In the genomic region with DNA sequence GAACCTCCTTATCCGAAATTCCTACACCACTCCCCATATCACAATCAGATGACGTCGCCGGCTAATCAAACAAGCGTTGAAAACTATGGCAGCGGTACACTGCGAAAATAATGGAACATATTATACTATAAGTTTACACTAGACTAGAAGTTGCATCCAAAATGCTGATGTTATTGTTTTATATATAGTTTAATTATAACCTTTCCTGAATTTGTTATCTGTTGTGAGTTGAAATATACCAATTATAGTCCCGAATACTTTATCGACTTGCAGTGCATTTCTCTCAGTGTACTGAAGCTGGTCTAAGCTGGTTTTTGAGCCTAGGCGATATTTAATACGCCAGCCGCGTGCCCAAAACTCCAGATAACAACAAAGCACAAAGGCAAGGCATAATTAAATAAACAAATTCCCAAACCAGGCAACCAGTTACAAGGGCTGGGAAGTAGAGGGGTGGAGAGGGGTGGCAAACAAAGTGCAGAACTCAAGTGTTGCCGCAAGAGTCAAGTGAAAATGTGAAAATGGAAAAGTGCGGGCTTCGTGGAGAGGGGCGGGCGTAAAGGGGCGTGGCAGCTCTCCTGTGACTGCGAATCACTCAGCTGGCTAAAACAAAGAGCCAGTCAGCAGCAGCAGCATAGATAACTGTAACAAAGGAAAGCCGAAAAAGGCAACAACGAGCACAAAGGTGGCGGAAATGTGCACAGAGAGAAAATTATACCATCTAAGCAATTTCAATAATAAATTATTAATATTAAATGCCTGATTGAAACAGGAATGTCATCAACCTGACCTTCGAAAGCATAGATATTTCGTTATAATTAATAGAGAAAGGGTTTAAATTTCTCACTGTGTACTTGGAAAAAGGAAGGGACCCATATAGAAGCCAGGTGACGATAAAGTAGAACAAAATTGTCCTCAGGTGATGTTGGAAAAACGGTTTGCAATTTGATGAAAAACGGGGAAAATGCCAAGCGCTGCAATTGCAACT, we compare ENCODE assay signal across 1 fruit fly cellular context.
TF ChIP-seq lines count a peak whose summit lies in the region.

No protein-coding gene starts in this region.

TF ChIP-seq in whole organism, embryonic, 481 proteins besides CTCF, POLR2A, EP300 and RAD21 (continued from another document and continues in another):
- TF ChIP-seq Eip74EF (GFP tag; optimal IDR thresholded peaks at IDR 0.05; lab: Kevin White, UChicago) (peak in 1 of 2 experiments; percentile 82), CG4730 (GFP tag; IDR thresholded peaks at IDR 0.05; lab: Robert Waterston, UW) (peak; percentile 71), CG11398 (GFP tag; optimal IDR thresholded peaks at IDR 0.05; lab: Kevin White, UChicago) (no peak), slp2 (GFP tag; optimal IDR thresholded peaks at IDR 0.05; lab: Kevin White, UChicago) (peak; percentile 46), CG33213 (GFP tag; optimal IDR thresholded peaks at IDR 0.05; lab: Kevin White, UChicago) (peak; percentile 37), wor (GFP tag; IDR thresholded peaks at IDR 0.05; lab: Robert Waterston, UW) (peak; percentile 60), MBD-R2 (GFP tag; IDR thresholded peaks at IDR 0.05; lab: Robert Waterston, UW) (peak; percentile 50; the same call in 1 of the 2 replicates), caup (GFP tag; optimal IDR thresholded peaks at IDR 0.05; lab: Kevin White, UChicago; ENCODE audit: severe bottlenecking) (peak; percentile 88), Oaz (GFP tag; IDR thresholded peaks at IDR 0.05; lab: Robert Waterston, UW) (peak; percentile 69), Atf-2 (GFP tag; optimal IDR thresholded peaks at IDR 0.05; lab: Kevin White, UChicago) (peak; percentile 34), chm (GFP tag; IDR thresholded peaks at IDR 0.05; lab: Robert Waterston, UW) (peak; percentile 71), NFAT (GFP tag; IDR thresholded peaks at IDR 0.05; lab: Robert Waterston, UW) (peak; percentile 57), Optix (GFP tag; IDR thresholded peaks at IDR 0.05; lab: Robert Waterston, UW) (peak; percentile 42; the same call in 1 of the 3 replicates), Asciz (GFP tag; optimal IDR thresholded peaks at IDR 0.05; lab: Kevin White, UChicago) (peak; percentile 77), ro (GFP tag; IDR thresholded peaks at IDR 0.05; lab: Robert Waterston, UW) (no peak; the same call in 1 of the 2 replicates), danr (GFP tag; IDR thresholded peaks at IDR 0.05; lab: Robert Waterston, UW) (peak; percentile 66), so (GFP tag; IDR thresholded peaks at IDR 0.05; lab: Robert Waterston, UW) (peak; percentile 83), eyg (GFP tag; optimal IDR thresholded peaks at IDR 0.05; lab: Kevin White, UChicago) (no peak), CG8281 (tag; optimal IDR thresholded peaks at IDR 0.05; lab: Kevin White, UChicago) (peak; percentile 64), CG10274 (GFP tag; optimal IDR thresholded peaks at IDR 0.05; lab: Kevin White, UChicago) (peak; percentile 67), CG10147 (GFP tag; optimal IDR thresholded peaks at IDR 0.05; lab: Kevin White, UChicago) (peak; percentile 89), CG14014 (GFP tag; IDR thresholded peaks at IDR 0.05; lab: Robert Waterston, UW) (peak; percentile 87), dan (GFP tag; IDR thresholded peaks at IDR 0.05; lab: Robert Waterston, UW) (no peak), CG11560 (tag; IDR thresholded peaks at IDR 0.05; lab: Robert Waterston, UW) (peak; percentile 37; the same call in 1 of the 3 replicates), CG6765 (GFP tag; optimal IDR thresholded peaks at IDR 0.05; lab: Kevin White, UChicago) (peak; percentile 82), ato (GFP tag; IDR thresholded peaks at IDR 0.05; lab: Robert Waterston, UW; ENCODE audit: partially characterized antibody) (no peak), Taf1 (GFP tag; IDR thresholded peaks at IDR 0.05; lab: Robert Waterston, UW) (peak; percentile 68), Side (GFP tag; optimal IDR thresholded peaks at IDR 0.05; lab: Kevin White, UChicago) (peak; percentile 65), gsb-n (tag; optimal IDR thresholded peaks at IDR 0.05; lab: Kevin White, UChicago) (peak; percentile 69), Atf6 (GFP tag; IDR thresholded peaks at IDR 0.05; lab: Robert Waterston, UW) (peak; percentile 84), CG17328 (GFP tag; IDR thresholded peaks at IDR 0.05; lab: Robert Waterston, UW) (peak; percentile 76), zfh1 (GFP tag; IDR thresholded peaks at IDR 0.05; lab: Robert Waterston, UW) (peak; percentile 72), CrebB (tag; optimal IDR thresholded peaks at IDR 0.05; lab: Kevin White, UChicago) (peak; percentile 72), CG9437 (GFP tag; optimal IDR thresholded peaks at IDR 0.05; lab: Kevin White, UChicago) (peak; percentile 68), run (tag; optimal IDR thresholded peaks at IDR 0.05; lab: Kevin White, UChicago) (peak; percentile 70), CHES-1-like (GFP tag; optimal IDR thresholded peaks at IDR 0.05; lab: Kevin White, UChicago) (peak; percentile 24), hth (optimal IDR thresholded peaks at IDR 0.05; lab: Kevin White, UChicago) (no peak), pzg (GFP tag; optimal IDR thresholded peaks at IDR 0.05; lab: Kevin White, UChicago) (peak; percentile 10), eve (GFP tag; optimal IDR thresholded peaks at IDR 0.05; lab: Kevin White, UChicago) (peak in 1 of 2 experiments; percentile 91), CG7745 (tag; optimal IDR thresholded peaks at IDR 0.05; lab: Kevin White, UChicago) (no peak), tgo (GFP tag; IDR thresholded peaks at IDR 0.05; lab: Robert Waterston, UW) (peak; percentile 78), Meics (GFP tag; optimal IDR thresholded peaks at IDR 0.05; lab: Kevin White, UChicago) (peak; percentile 89), CG32532 (GFP tag; IDR thresholded peaks at IDR 0.05; lab: Robert Waterston, UW) (peak; percentile 89), CG14710 (tag; optimal IDR thresholded peaks at IDR 0.05; lab: Kevin White, UChicago) (peak; percentile 60), Xrp1 (GFP tag; IDR thresholded peaks at IDR 0.05; lab: Robert Waterston, UW) (peak; percentile 79), CG31441 (GFP tag; IDR thresholded peaks at IDR 0.05; lab: Robert Waterston, UW) (peak; percentile 73), jumu (GFP tag; optimal IDR thresholded peaks at IDR 0.05; lab: Kevin White, UChicago) (peak; percentile 57), wdn (GFP tag; IDR thresholded peaks at IDR 0.05; lab: Robert Waterston, UW) (peak; percentile 86), CG13775 (GFP tag; optimal IDR thresholded peaks at IDR 0.05; lab: Kevin White, UChicago) (peak; percentile 73), CG13624 (GFP tag; optimal IDR thresholded peaks at IDR 0.05; lab: Kevin White, UChicago) (peak; percentile 77), Aef1 (GFP tag; IDR thresholded peaks at IDR 0.05; lab: Robert Waterston, UW) (peak; percentile 74; the same call in 2 of the 3 replicates), PHDP (tag; optimal IDR thresholded peaks at IDR 0.05; lab: Kevin White, UChicago) (peak; percentile 88), corto (GFP tag; optimal IDR thresholded peaks at IDR 0.05; lab: Kevin White, UChicago) (no peak), CG12155 (GFP tag; optimal IDR thresholded peaks at IDR 0.05; lab: Kevin White, UChicago) (peak; percentile 73), Doc3 (GFP tag; IDR thresholded peaks at IDR 0.05; lab: Robert Waterston, UW; ENCODE audit: partially characterized antibody) (no peak), Trl (optimal IDR thresholded peaks at IDR 0.05; lab: Kevin White, UChicago) (no peak), Trl (GFP tag; optimal IDR thresholded peaks at IDR 0.05; lab: Kevin White, UChicago) (peak; percentile 62), Ravus (GFP tag; IDR thresholded peaks at IDR 0.05; lab: Robert Waterston, UW) (peak; percentile 60), vfl (GFP tag; optimal IDR thresholded peaks at IDR 0.05; lab: Kevin White, UChicago) (peak; percentile 85), br (optimal IDR thresholded peaks at IDR 0.05; lab: Kevin White, UChicago) (no peak), CG1024 (GFP tag; IDR thresholded peaks at IDR 0.05; lab: Robert Waterston, UW) (0 out of 2 replicates have a peak, but pooled peaks have one; percentile 24), Gug (GFP tag; IDR thresholded peaks at IDR 0.05; lab: Robert Waterston, UW) (peak; percentile 55; the same call in 3 of the 4 replicates), nerfin-1 (tag; optimal IDR thresholded peaks at IDR 0.05; lab: Kevin White, UChicago) (peak; percentile 70), HHEX (GFP tag; optimal IDR thresholded peaks at IDR 0.05; lab: Kevin White, UChicago) (peak; percentile 84), GATAe (GFP tag; conservative IDR thresholded peaks at IDR 0.05; lab: Robert Waterston, UW) (peak; percentile 13; the same call in 1 of the 2 replicates), Bteb2 (GFP tag; optimal IDR thresholded peaks at IDR 0.05; lab: Kevin White, UChicago) (peak; percentile 77), ham (GFP tag; IDR thresholded peaks at IDR 0.05; lab: Robert Waterston, UW) (0 out of 2 replicates have a peak, but pooled peaks have one; percentile 50), bsh (GFP tag; optimal IDR thresholded peaks at IDR 0.05; lab: Kevin White, UChicago) (peak in 1 of 2 experiments; percentile 83), sc (optimal IDR thresholded peaks at IDR 0.05; lab: Kevin White, UChicago) (no peak), sc (GFP tag; optimal IDR thresholded peaks at IDR 0.05; lab: Kevin White, UChicago) (peak; percentile 42), lola (GFP tag; optimal IDR thresholded peaks at IDR 0.05; lab: Kevin White, UChicago) (peak in 1 of 3 experiments; percentile 33), CG32772 (GFP tag; IDR thresholded peaks at IDR 0.05; lab: Robert Waterston, UW) (peak; percentile 66), CG1602 (GFP tag; optimal IDR thresholded peaks at IDR 0.05; lab: Kevin White, UChicago) (peak; percentile 59), cato (GFP tag; optimal IDR thresholded peaks at IDR 0.05; lab: Kevin White, UChicago; ENCODE audit: borderline replicate concordance) (peak; percentile 57), Atf3 (GFP tag; optimal IDR thresholded peaks at IDR 0.05; lab: Kevin White, UChicago) (peak; percentile 41), CG12769 (tag; optimal IDR thresholded peaks at IDR 0.05; lab: Kevin White, UChicago) (peak; percentile 93), Deaf1 (tag; optimal IDR thresholded peaks at IDR 0.05; lab: Kevin White, UChicago) (peak; percentile 66), twi (tag; optimal IDR thresholded peaks at IDR 0.05; lab: Kevin White, UChicago) (peak; percentile 31), CG43689 (GFP tag; IDR thresholded peaks at IDR 0.05; lab: Robert Waterston, UW) (0 out of 2 replicates have a peak, but pooled peaks have one; percentile 39), CG17385 (GFP tag; optimal IDR thresholded peaks at IDR 0.05; lab: Kevin White, UChicago) (peak; percentile 81), tx (GFP tag; optimal IDR thresholded peaks at IDR 0.05; lab: Kevin White, UChicago) (peak; percentile 47), ci (GFP tag; IDR thresholded peaks at IDR 0.05; lab: Robert Waterston, UW) (peak; percentile 86), Six4 (GFP tag; optimal IDR thresholded peaks at IDR 0.05; lab: Kevin White, UChicago) (peak; percentile 70), CG3995 (GFP tag; optimal IDR thresholded peaks at IDR 0.05; lab: Kevin White, UChicago) (peak; percentile 48), Fer2 (tag; optimal IDR thresholded peaks at IDR 0.05; lab: Kevin White, UChicago) (peak; percentile 61), dm (GFP tag; optimal IDR thresholded peaks at IDR 0.05; lab: Kevin White, UChicago) (peak; percentile 1), sug (tag; optimal IDR thresholded peaks at IDR 0.05; lab: Kevin White, UChicago) (peak; percentile 78), cg (GFP tag; optimal IDR thresholded peaks at IDR 0.05; lab: Kevin White, UChicago) (no peak), Nf-YA (GFP tag; IDR thresholded peaks at IDR 0.05; lab: Robert Waterston, UW) (peak; percentile 70), Neu2 (GFP tag; optimal IDR thresholded peaks at IDR 0.05; lab: Kevin White, UChicago; ENCODE audit: borderline replicate concordance) (no peak), fd3F (GFP tag; optimal IDR thresholded peaks at IDR 0.05; lab: Kevin White, UChicago) (peak; percentile 58), zen (tag; optimal IDR thresholded peaks at IDR 0.05; lab: Kevin White, UChicago) (peak; percentile 59), zen2 (GFP tag; IDR thresholded peaks at IDR 0.05; lab: Robert Waterston, UW; ENCODE audit: partially characterized antibody) (no peak), Hr51 (GFP tag; optimal IDR thresholded peaks at IDR 0.05; lab: Kevin White, UChicago) (peak; percentile 37 to 89), crc (GFP tag; optimal IDR thresholded peaks at IDR 0.05; lab: Kevin White, UChicago) (peak; percentile 55), Xbp1 (GFP tag; optimal IDR thresholded peaks at IDR 0.05; lab: Kevin White, UChicago) (peak; percentile 84), Rfx (GFP tag; IDR thresholded peaks at IDR 0.05; lab: Robert Waterston, UW) (peak; percentile 91), CG14050 (GFP tag; IDR thresholded peaks at IDR 0.05; lab: Robert Waterston, UW) (peak; percentile 68), pnt (GFP tag; optimal IDR thresholded peaks at IDR 0.05; lab: Kevin White, UChicago) (peak; percentile 66), luna (GFP tag; optimal IDR thresholded peaks at IDR 0.05; lab: Kevin White, UChicago) (peak; percentile 61), Hr39 (optimal IDR thresholded peaks at IDR 0.05; lab: Kevin White, UChicago) (no peak), Med (GFP tag; lab: Kevin White, UChicago) (peak; percentile 96), CG7963 (GFP tag; IDR thresholded peaks at IDR 0.05; lab: Robert Waterston, UW; ENCODE audit: partially characterized antibody) (no peak), CG3065 (GFP tag; optimal IDR thresholded peaks at IDR 0.05; lab: Kevin White, UChicago) (no peak), CG33557 (GFP tag; optimal IDR thresholded peaks at IDR 0.05; lab: Kevin White, UChicago) (no peak), unc-4 (GFP tag; IDR thresholded peaks at IDR 0.05; lab: Robert Waterston, UW; ENCODE audit: partially characterized antibody) (no peak), Gsc (GFP tag; IDR thresholded peaks at IDR 0.05; lab: Robert Waterston, UW) (0 out of 2 replicates have a peak, but pooled peaks have one; percentile 15), Ptx1 (GFP tag; IDR thresholded peaks at IDR 0.05; lab: Robert Waterston, UW) (peak; percentile 88), CG7786 (GFP tag; optimal IDR thresholded peaks at IDR 0.05; lab: Kevin White, UChicago) (peak; percentile 46), CG6654 (GFP tag; optimal IDR thresholded peaks at IDR 0.05; lab: Kevin White, UChicago) (peak; percentile 34), ash1 (GFP tag; optimal IDR thresholded peaks at IDR 0.05; lab: Kevin White, UChicago) (no peak), Dref (GFP tag; IDR thresholded peaks at IDR 0.05; lab: Robert Waterston, UW) (no peak), CG1832 (GFP tag; optimal IDR thresholded peaks at IDR 0.05; lab: Kevin White, UChicago) (no peak), salm (tag; optimal IDR thresholded peaks at IDR 0.05; lab: Kevin White, UChicago) (peak; percentile 72), CG11723 (GFP tag; optimal IDR thresholded peaks at IDR 0.05; lab: Kevin White, UChicago) (peak; percentile 58), CG10209 (GFP tag; optimal IDR thresholded peaks at IDR 0.05; lab: Kevin White, UChicago) (peak; percentile 86), CG34376 (GFP tag; optimal IDR thresholded peaks at IDR 0.05; lab: Kevin White, UChicago) (peak; percentile 72)
